Fruit fly (Drosophila melanogaster) whole organism, adult: ENCODE measurements around the gene Acsf2.

Experiments used
- CG12768 ChIP-seq: fragments of 200-800 bp; sonication (Bioruptor generic); optimal IDR thresholded peaks from 2 replicates; lab custom pipeline; 2017; ENCODE audit warnings: missing biosample characterization, missing genetic modification characterization, mild to moderate bottlenecking, moderate library complexity, missing genetic modification reagents
- CG14711 ChIP-seq: fragments of 200-800 bp; sonication (Bioruptor generic); optimal IDR thresholded peaks from 2 replicates; lab custom pipeline; 2018; ENCODE audit warnings: missing biosample characterization, mild to moderate bottlenecking, missing genetic modification characterization, moderate library complexity
- CG7101 ChIP-seq: fragments of 200-800 bp; sonication (Bioruptor generic); optimal IDR thresholded peaks from 2 replicates; lab custom pipeline; 2018; ENCODE audit warnings: missing biosample characterization, mild to moderate bottlenecking, missing genetic modification characterization, moderate library complexity
- Clk ChIP-seq: fragments of 200-800 bp; sonication (Bioruptor generic); optimal IDR thresholded peaks from 2 replicates; lab custom pipeline; 2017; ENCODE audit warnings: missing biosample characterization, missing genetic modification characterization
- Hr96 ChIP-seq: fragments of 200-800 bp; sonication (Bioruptor generic); optimal IDR thresholded peaks from 2 replicates; lab custom pipeline; 2016; ENCODE audit warnings: missing biosample characterization, missing genetic modification characterization
- cic ChIP-seq: fragments of 200-800 bp; sonication (Bioruptor generic); optimal IDR thresholded peaks from 2 replicates; lab custom pipeline; 2017; ENCODE audit warnings: missing biosample characterization, mild to moderate bottlenecking, missing genetic modification characterization, moderate library complexity
- kay ChIP-seq: fragments of 200-800 bp; sonication (Bioruptor generic); peaks from one replicate; lab custom pipeline; 2016; ENCODE audit warnings: missing biosample characterization, missing genetic modification characterization, borderline replicate concordance
- ovo ChIP-seq: fragments of 200-800 bp; sonication (Bioruptor generic); optimal IDR thresholded peaks from 2 replicates; lab custom pipeline; 2016; ENCODE audit warnings: missing biosample characterization, missing genetic modification characterization
- tj ChIP-seq: fragments of 200-800 bp; sonication (Bioruptor generic); optimal IDR thresholded peaks from 3 replicates; lab custom pipeline; 2017; ENCODE audit warnings: missing biosample characterization, mild to moderate bottlenecking, missing genetic modification characterization, moderate library complexity
- toe ChIP-seq: fragments of 200-800 bp; sonication (Bioruptor generic); optimal IDR thresholded peaks from 2 replicates; lab custom pipeline; 2016; ENCODE audit warnings: missing biosample characterization, missing genetic modification characterization

DNA sequence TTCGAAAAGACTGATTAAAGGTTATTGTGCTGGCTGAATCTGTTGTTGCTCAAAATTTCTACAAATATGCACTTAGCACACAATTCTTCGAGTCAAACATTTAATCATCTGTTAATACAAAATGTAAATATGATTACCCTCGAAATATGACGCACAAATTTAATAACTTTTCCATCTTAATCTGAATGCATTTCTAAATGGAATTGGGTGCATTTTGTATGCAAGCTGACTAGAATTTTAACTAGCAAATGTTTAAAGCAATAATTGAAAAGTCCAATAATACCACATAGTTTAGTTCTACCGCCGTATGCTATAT lies 3.4 kb downstream of the Acsf2 start:
- no peak for TF ChIP-seq toe
- no peak for TF ChIP-seq CG7101
- TF ChIP-seq Clk: no peak
- no peak for TF ChIP-seq ovo
- TF ChIP-seq CG14711 (tag; lab: Kevin White, UChicago): no peak
- no peak for TF ChIP-seq kay (GFP tag; lab: Kevin White, UChicago)
- TF ChIP-seq CG12768 (GFP tag; lab: Kevin White, UChicago): no peak
- TF ChIP-seq Hr96: no peak
- no peak for TF ChIP-seq cic (GFP tag; lab: Kevin White, UChicago)
- no peak for TF ChIP-seq tj (GFP tag; lab: Kevin White, UChicago)
